Worm (Caenorhabditis elegans): ENCODE measurements around the gene memi-1.
"Not testable (repeated sequence)": the region's sequence is repeated elsewhere in the genome, so short reads cannot be mapped to it uniquely, and the experiment has no call there.

memi-1 gene

ce11 chrIV:4723687-4724086, 36.5 kb downstream of the memi-1 start:
- TF ChIP-seq unc-62 (GFP tag; optimal IDR thresholded peaks at IDR 0.05 in 1 of 2) (peak in 1 of 2 experiments; percentile 61), unc-62 (tag; optimal IDR thresholded peaks at IDR 0.05) (no peak), nhr-41 (GFP tag; IDR thresholded peaks at IDR 0.05) (no peak), lim-7 (GFP tag; IDR thresholded peaks at IDR 0.05) (no peak)

DNA sequence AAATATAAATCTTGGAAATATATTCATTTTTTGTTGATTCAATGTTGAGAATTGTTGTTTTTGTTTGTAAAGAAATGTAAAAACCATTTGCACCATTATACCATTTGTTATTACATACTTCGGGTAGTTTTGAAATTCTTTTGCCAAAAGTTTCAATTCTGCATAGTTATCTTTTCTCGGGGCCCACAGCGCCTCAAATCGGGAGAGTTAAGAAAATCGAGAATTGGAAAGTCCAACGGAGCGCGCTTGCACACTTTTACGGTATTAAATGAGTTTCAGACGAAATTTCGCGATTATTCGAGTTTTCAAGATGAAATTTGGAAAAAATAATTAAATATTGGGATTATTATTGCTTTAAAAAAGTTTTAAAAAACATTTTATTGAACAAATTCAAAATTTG, 39.0 kb downstream of the memi-1 start:
- TF ChIP-seq lin-38 (GFP tag; IDR thresholded peaks at IDR 0.05): peak; percentile 72

ce11 chrIV:4720522-4720921, 39.7 kb downstream of the memi-1 start:
- TF ChIP-seq ctbp-1 (GFP tag; IDR thresholded peaks at IDR 0.05): peak; percentile 96
- TF ChIP-seq ceh-44 (GFP tag; IDR thresholded peaks at IDR 0.05): peak; percentile 78
- peak; percentile 52; the same call in 1 of the 2 replicates for TF ChIP-seq set-16 (GFP tag; IDR thresholded peaks at IDR 0.05)
- TF ChIP-seq nhr-42 (GFP tag; IDR thresholded peaks at IDR 0.05): peak; percentile 99
- peak; percentile 89 for TF ChIP-seq vab-7 (GFP tag; IDR thresholded peaks at IDR 0.05)
- TF ChIP-seq dmd-9 (GFP tag; IDR thresholded peaks at IDR 0.05): peak; percentile 97
- peak; percentile 95 for TF ChIP-seq ZK337.2 (GFP tag; IDR thresholded peaks at IDR 0.05)
- peak; percentile 93 for TF ChIP-seq pha-4 (GFP tag; IDR thresholded peaks at IDR 0.05)
- not testable (repeated sequence) for TF ChIP-seq pha-4 (tag; optimal IDR thresholded peaks at IDR 0.05)
- peak in 1 of 2 experiments; percentile 96; a peak in 2 of 4 replicates for TF ChIP-seq madf-5 (GFP tag; IDR thresholded peaks at IDR 0.05)
- TF ChIP-seq dpl-1 (GFP tag; optimal IDR thresholded peaks at IDR 0.05): peak; percentile 10
- peak; percentile 14 for TF ChIP-seq spr-1 (tag; optimal IDR thresholded peaks at IDR 0.05)
- TF ChIP-seq zfp-3 (GFP tag; conservative IDR thresholded peaks at IDR 0.05): peak; percentile 97
- peak; percentile 72 for TF ChIP-seq mes-2 (tag; optimal IDR thresholded peaks at IDR 0.05; ENCODE audit: poor library complexity, severe bottlenecking)
- peak; percentile 96 for TF ChIP-seq dmd-6 (GFP tag; IDR thresholded peaks at IDR 0.05)
- TF ChIP-seq hmg-1.1 (GFP tag; IDR thresholded peaks at IDR 0.05): peak; percentile 98
- TF ChIP-seq mxl-3 (GFP tag; optimal IDR thresholded peaks at IDR 0.05): peak; percentile 24
- TF ChIP-seq mdt-29 (GFP tag; IDR thresholded peaks at IDR 0.05): peak; percentile 92
- peak; percentile 58; the same call in 1 of the 2 replicates for TF ChIP-seq snpc-1.2 (GFP tag; IDR thresholded peaks at IDR 0.05)
- peak; percentile 53 for TF ChIP-seq rbr-2 (tag; optimal IDR thresholded peaks at IDR 0.05)
- peak; percentile 99 for TF ChIP-seq lin-38 (GFP tag; IDR thresholded peaks at IDR 0.05)
- TF ChIP-seq php-3 (GFP tag; IDR thresholded peaks at IDR 0.05): peak; percentile 95
- peak; percentile 91 for TF ChIP-seq Y75B8A.6 (GFP tag; IDR thresholded peaks at IDR 0.05)
- TF ChIP-seq lin-1 (GFP tag; IDR thresholded peaks at IDR 0.05): peak; percentile 86
- TF ChIP-seq tag-97 (GFP tag; IDR thresholded peaks at IDR 0.05): peak; percentile 83; the same call in 1 of the 2 replicates
- 0 out of 2 replicates have a peak, but pooled peaks have one; percentile 10 for TF ChIP-seq dmd-8 (GFP tag; IDR thresholded peaks at IDR 0.05)
- peak; percentile 94 for TF ChIP-seq tra-1 (GFP tag; IDR thresholded peaks at IDR 0.05)
- TF ChIP-seq lsy-2 (tag; optimal IDR thresholded peaks at IDR 0.05): peak; percentile 65 to 88
- TF ChIP-seq ceh-20 (GFP tag; IDR thresholded peaks at IDR 0.05): peak; percentile 98
- peak; percentile 75 for TF ChIP-seq Y48G9A.11 (GFP tag; IDR thresholded peaks at IDR 0.05)
- peak; percentile 28 for TF ChIP-seq nhr-102 (tag; optimal IDR thresholded peaks at IDR 0.05)
- TF ChIP-seq lin-29 (GFP tag; IDR thresholded peaks at IDR 0.05): peak; percentile 98
- peak; percentile 97 for TF ChIP-seq T26A8.4 (GFP tag; IDR thresholded peaks at IDR 0.05)
- peak; percentile 95 for TF ChIP-seq egl-43 (GFP tag; IDR thresholded peaks at IDR 0.05)
- peak; percentile 95 for TF ChIP-seq madf-9 (GFP tag; conservative IDR thresholded peaks at IDR 0.05)
- TF ChIP-seq daf-8 (GFP tag; IDR thresholded peaks at IDR 0.05): peak; percentile 74; the same call in 1 of the 2 replicates
- TF ChIP-seq D1046.2 (GFP tag; IDR thresholded peaks at IDR 0.05): peak; percentile 96
- TF ChIP-seq nhr-41 (GFP tag; IDR thresholded peaks at IDR 0.05): peak; percentile 59; the same call in 1 of the 2 replicates
- peak; percentile 92 for TF ChIP-seq saeg-2 (GFP tag; IDR thresholded peaks at IDR 0.05)
- TF ChIP-seq arid-1 (GFP tag; conservative IDR thresholded peaks at IDR 0.05): peak; percentile 90
- TF ChIP-seq mxl-2 (GFP tag; conservative IDR thresholded peaks at IDR 0.05): peak; percentile 65; the same call in 1 of the 2 replicates
